Worm (Caenorhabditis elegans) whole organism, young adult: ENCODE data around the gene egl-27.

Experiments
- C17E4.6 ChIP-seq: fragments of 200-800 bp; sonication (Bioruptor generic); IDR thresholded peaks from 2 replicates; pipeline ENCODE4 v1.3.6; 2022; ENCODE audit warnings: missing genetic modification reagents, missing genetic modification characterization, missing compliant biosample characterization
- F39B2.1 ChIP-seq: fragments of 200-800 bp; sonication (Bioruptor generic); IDR thresholded peaks from 2 replicates; pipeline ENCODE4 v1.3.6; 2022; ENCODE audit warnings: missing genetic modification reagents, missing genetic modification characterization, missing compliant biosample characterization
- ama-1 ChIP-seq, 3 experiments: fragments of 150-350 bp in 1 of 3; sonication (generic microtip) in 2 of 3; optimal IDR thresholded peaks; 2 replicates each; lab custom pipeline; 2014 to 2018; ENCODE audit warnings: missing biosample characterization in 2 of 3, missing genetic modification characterization in 2 of 3, missing genetic modification reagents in 2 of 3
- bed-2 ChIP-seq: fragments of 200-800 bp; sonication (Bioruptor generic); IDR thresholded peaks from 2 replicates; pipeline ENCODE4 v1.3.6; 2022; ENCODE audit warnings: missing genetic modification reagents, missing genetic modification characterization, missing compliant biosample characterization
- egl-44 ChIP-seq: fragments of 200-800 bp; sonication (Bioruptor generic); IDR thresholded peaks from 2 replicates; pipeline ENCODE4 v1.3.6; 2022; ENCODE audit warnings: missing genetic modification reagents, missing genetic modification characterization, missing compliant biosample characterization
- egrh-3 ChIP-seq: fragments of 200-800 bp; sonication (Bioruptor generic); IDR thresholded peaks from 2 replicates; pipeline ENCODE4 v1.3.6; 2022; ENCODE audit warnings: missing genetic modification reagents, missing genetic modification characterization, missing compliant biosample characterization
- hmg-1.2 ChIP-seq: fragments of 200-800 bp; sonication (Bioruptor generic); IDR thresholded peaks from 2 replicates; pipeline ENCODE4 v1.3.6; 2022; ENCODE audit warnings: missing genetic modification reagents, missing genetic modification characterization, missing compliant biosample characterization
- lin-26 ChIP-seq: fragments of 200-800 bp; sonication (Bioruptor generic); IDR thresholded peaks from 2 replicates; pipeline ENCODE4 v1.3.6; 2022; ENCODE audit warnings: missing genetic modification reagents, missing genetic modification characterization, missing compliant biosample characterization
- mes-4 ChIP-seq: sonication (generic microtip); optimal IDR thresholded peaks from 2 replicates; lab custom pipeline; 2016; ENCODE audit warnings: missing genotype, missing genetic modification characterization, missing compliant biosample characterization
- pha-4 ChIP-seq: fragments of 150-350 bp; sonication (generic microtip); optimal IDR thresholded peaks from 2 replicates; lab custom pipeline; 2014; ENCODE audit warnings: missing biosample characterization, missing genetic modification reagents, missing genetic modification characterization
- snpc-4 ChIP-seq, 5 experiments: fragments of 150-350 bp in 1 of 5; sonication (generic microtip) in 4 of 5; optimal IDR thresholded peaks; 2 replicates each; lab custom pipeline; 2014 to 2018; ENCODE audit warnings: missing genetic modification characterization in 5 of 5, missing biosample characterization in 3 of 5, antibody characterized with exemption in 2 of 5, mild to moderate bottlenecking in 2 of 5, missing compliant biosample characterization in 2 of 5, missing genotype in 2 of 5, moderate library complexity in 2 of 5, missing genetic modification reagents in 1 of 5
- unc-130 ChIP-seq: sonication (generic microtip); optimal IDR thresholded peaks from 2 replicates; lab custom pipeline; 2016; ENCODE audit warnings: missing genetic modification reagents, missing genetic modification characterization, missing compliant biosample characterization
- unc-62 ChIP-seq: fragments of 150-350 bp; optimal IDR thresholded peaks from 2 replicates; lab custom pipeline; 2014; ENCODE audit warnings: missing biosample characterization, missing genetic modification reagents, missing genetic modification characterization
- ztf-26 ChIP-seq: sonication (generic microtip); optimal IDR thresholded peaks from 2 replicates; lab custom pipeline; 2017; ENCODE audit warnings: missing genetic modification characterization, missing compliant biosample characterization

DNA sequence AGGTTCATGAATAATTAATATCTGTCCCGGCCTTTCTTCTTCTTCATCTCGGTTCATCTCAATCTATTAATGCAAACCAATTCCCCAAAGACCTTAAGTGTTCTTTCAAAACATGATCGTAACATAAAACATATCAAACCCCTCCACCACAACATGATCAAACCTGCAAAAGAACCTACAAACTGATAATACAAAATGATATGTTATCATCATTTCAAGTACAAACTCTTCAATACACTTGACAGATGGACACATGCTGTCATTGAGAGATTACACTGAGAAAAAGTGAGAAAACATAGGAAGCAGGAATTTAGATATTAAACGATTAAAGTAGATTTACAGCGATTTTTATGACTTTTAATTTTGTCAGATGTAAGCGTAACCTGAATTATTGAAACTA is 10.3 kb upstream of the egl-27 start:
- TF ChIP-seq ama-1 (optimal IDR thresholded peaks at IDR 0.05; lab: Kevin White, UChicago) (no peak), ama-1 (GFP tag; optimal IDR thresholded peaks at IDR 0.05; lab: Kevin White, UChicago) (no peak), ztf-26 (tag; lab: Kevin White, UChicago) (no peak), unc-130 (no peak), bed-2 (GFP tag; lab: Robert Waterston, UW) (no peak), egl-44 (GFP tag; lab: Robert Waterston, UW) (no peak), unc-62 (GFP tag; lab: Kevin White, UChicago) (no peak), F39B2.1 (no peak), mes-4 (tag; lab: Kevin White, UChicago) (no peak), C17E4.6 (no peak), egrh-3 (GFP tag; lab: Robert Waterston, UW) (no peak), hmg-1.2 (GFP tag; lab: Robert Waterston, UW) (no peak), pha-4 (no peak), snpc-4 (GFP tag; optimal IDR thresholded peaks at IDR 0.05; lab: Kevin White, UChicago) (no peak), snpc-4 (tag; optimal IDR thresholded peaks at IDR 0.05; lab: Kevin White, UChicago) (no peak), lin-26 (GFP tag; lab: Robert Waterston, UW) (no peak)
